Worm (Caenorhabditis elegans): Measurements from ENCODE around the gene mltn-8.

DNA sequence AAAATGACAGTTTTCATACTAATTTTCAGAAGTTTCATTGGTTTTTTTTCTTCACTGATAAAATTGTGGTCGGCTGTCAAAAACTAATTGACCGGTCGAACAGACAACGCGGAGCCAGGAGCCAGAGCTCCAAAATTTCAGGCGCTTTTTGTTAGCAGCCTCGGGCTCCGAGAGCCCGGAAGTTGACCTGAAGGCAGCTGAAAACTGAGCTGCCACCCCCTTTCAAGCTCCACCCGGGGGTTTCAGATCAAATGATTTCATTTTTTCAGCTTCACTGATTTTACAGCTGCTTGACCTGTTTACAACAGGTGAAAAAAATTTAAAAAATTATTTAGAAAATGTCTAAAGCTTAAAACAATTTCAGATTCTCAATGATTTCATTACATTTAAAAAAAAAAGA lies 37.7 kb downstream of the mltn-8 start:
- no peak for TF ChIP-seq ceh-62 (tag; optimal IDR thresholded peaks at IDR 0.05)
- no peak for TF ChIP-seq nhr-25 (tag; optimal IDR thresholded peaks at IDR 0.05; ENCODE audit: borderline replicate concordance, insufficient read depth)
- TF ChIP-seq unc-39 (tag; optimal IDR thresholded peaks at IDR 0.05), result no peak
- no peak for TF ChIP-seq zag-1 (tag; optimal IDR thresholded peaks at IDR 0.05)
- no peak for TF ChIP-seq lin-38 (GFP tag; IDR thresholded peaks at IDR 0.05)
- TF ChIP-seq Y5F2A.4 (GFP tag; optimal IDR thresholded peaks at IDR 0.05), result no peak
- TF ChIP-seq ZK546.5 (tag; optimal IDR thresholded peaks at IDR 0.05), result no peak
- no peak for TF ChIP-seq lsy-2 (tag; optimal IDR thresholded peaks at IDR 0.05)
- TF ChIP-seq mxl-2 (GFP tag; conservative IDR thresholded peaks at IDR 0.05), result no peak
